Worm (Caenorhabditis elegans): ENCODE results near the gene C49F5.3.

ce11 chrX:11993327-11993726 lies 9.9 kb upstream of the C49F5.3 start:
- TF ChIP-seq ref-1 (GFP tag; conservative IDR thresholded peaks at IDR 0.05) (no peak), flt-1 (GFP tag; IDR thresholded peaks at IDR 0.05) (no peak), tab-1 (GFP tag; IDR thresholded peaks at IDR 0.05) (no peak), ztf-29 (GFP tag; IDR thresholded peaks at IDR 0.05) (no peak), ztf-23 (GFP tag; IDR thresholded peaks at IDR 0.05) (no peak), med-1 (GFP tag; optimal IDR thresholded peaks at IDR 0.05; ENCODE audit: insufficient read depth) (no peak), cog-1 (tag; optimal IDR thresholded peaks at IDR 0.05) (no peak), klf-2 (GFP tag; conservative IDR thresholded peaks at IDR 0.05) (no peak)
